Worm (Caenorhabditis elegans) whole organism, L4 larva: ENCODE measurements around the gene F32D1.7.

Source experiments
- Y105C5A.15 ChIP-seq: fragments of 200-800 bp; sonication (Bioruptor generic); IDR thresholded peaks from 2 replicates; pipeline ENCODE4 v1.3.6; 2022; ENCODE audit warnings: missing genetic modification characterization, missing compliant biosample characterization
- aly-2 ChIP-seq: sonication (generic microtip); optimal IDR thresholded peaks from 2 replicates; lab custom pipeline; 2018; ENCODE audit warnings: missing biosample characterization, missing genetic modification characterization
- ceh-82 ChIP-seq: sonication (generic microtip); optimal IDR thresholded peaks from 2 replicates; lab custom pipeline; 2017; ENCODE audit warnings: missing biosample characterization, missing genetic modification characterization
- daf-16 ChIP-seq, 3 experiments: sonication (generic microtip); optimal IDR thresholded peaks; 2 replicates each; lab custom pipeline; 2016 to 2017; ENCODE audit warnings: missing genetic modification characterization in 3 of 3, missing genetic modification reagents in 3 of 3, mild to moderate bottlenecking in 2 of 3, missing compliant biosample characterization in 2 of 3, missing biosample characterization in 1 of 3, moderate library complexity in 1 of 3
- mdl-1 ChIP-seq, 2 experiments: fragments of 150-350 bp in 1 of 2; sonication (generic microtip) in 1 of 2; optimal IDR thresholded peaks; 2 replicates each; lab custom pipeline; 2014 to 2017; ENCODE audit warnings: missing biosample characterization in 2 of 2, missing genetic modification characterization in 2 of 2
- pha-4 ChIP-seq, 2 experiments: fragments of 150-350 bp in 1 of 2; fragments of 200-800 bp in 1 of 2; sonication (Bioruptor generic) in 1 of 2; IDR thresholded peaks in 1 of 2; optimal IDR thresholded peaks in 1 of 2; 2 replicates each; pipeline versions ENCODE4 v1.3.6 to Lab custom; 2014 to 2022; ENCODE audit warnings: missing genetic modification characterization in 2 of 2, missing genetic modification reagents in 2 of 2, missing biosample characterization in 1 of 2, missing compliant biosample characterization in 1 of 2
- snpc-4 ChIP-seq: fragments of 150-350 bp; optimal IDR thresholded peaks from 2 replicates; lab custom pipeline; 2014; ENCODE audit warnings: missing biosample characterization, missing genetic modification characterization

DNA sequence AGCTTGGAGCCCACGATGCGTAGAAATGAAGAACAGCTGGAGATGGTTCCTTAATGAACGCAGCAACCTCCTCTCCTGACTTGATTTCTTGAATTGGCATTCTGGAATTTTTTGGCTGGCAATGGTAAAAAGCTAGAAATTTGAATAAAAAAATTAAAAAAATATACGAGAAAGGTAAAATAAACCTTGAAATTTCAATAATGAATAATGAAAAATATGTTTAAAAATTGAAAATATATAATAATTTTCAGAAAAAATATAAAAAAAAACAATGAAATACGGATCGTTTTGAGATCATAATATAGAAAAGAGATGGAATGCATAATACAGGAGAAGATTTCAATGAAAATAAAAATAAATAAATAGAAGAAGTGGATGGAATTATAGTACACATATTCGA, 34.8 kb downstream of the F32D1.7 start, which contains the start of gene glrx-3:
- TF ChIP-seq mdl-1 (tag; optimal IDR thresholded peaks at IDR 0.05; lab: Kevin White, UChicago): no peak
- TF ChIP-seq aly-2 (tag; lab: Kevin White, UChicago): no peak
- no peak for TF ChIP-seq snpc-4 (tag; lab: Kevin White, UChicago)
- TF ChIP-seq Y105C5A.15 (GFP tag; lab: Robert Waterston, UW): no peak
- no peak for TF ChIP-seq ceh-82
- TF ChIP-seq pha-4 (GFP tag; IDR thresholded peaks at IDR 0.05; lab: Robert Waterston, UW): no peak
- TF ChIP-seq pha-4 (tag; optimal IDR thresholded peaks at IDR 0.05; lab: Kevin White, UChicago): no peak
- no peak for TF ChIP-seq daf-16 (GFP tag; optimal IDR thresholded peaks at IDR 0.05; lab: Kevin White, UChicago)
- TF ChIP-seq daf-16 (tag; optimal IDR thresholded peaks at IDR 0.05; lab: Kevin White, UChicago): no peak
